Worm (Caenorhabditis elegans) whole organism, L4 larva: ENCODE measurements around the gene W07A12.4.

Source experiments
- D1046.2 ChIP-seq: fragments of 200-800 bp; sonication (Bioruptor generic); IDR thresholded peaks from 2 replicates; pipeline ENCODE4 v1.3.6; 2022; ENCODE audit warnings: missing genetic modification characterization, missing compliant biosample characterization
- F44E2.7 ChIP-seq: fragments of 200-800 bp; sonication (Bioruptor generic); IDR thresholded peaks from 2 replicates; pipeline ENCODE4 v2.1.2; 2022; ENCODE audit warnings: missing genetic modification characterization, missing compliant biosample characterization
- F49E8.2 ChIP-seq: sonication (generic microtip); optimal IDR thresholded peaks from 2 replicates; lab custom pipeline; 2016; ENCODE audit warnings: missing compliant biosample characterization, mild to moderate bottlenecking, missing genetic modification characterization, borderline replicate concordance
- R02D3.7 ChIP-seq: fragments of 150-350 bp; sonication (generic microtip); optimal IDR thresholded peaks from 3 replicates; lab custom pipeline; 2014; ENCODE audit warnings: missing biosample characterization, missing genetic modification characterization
- T26A8.4 ChIP-seq: fragments of 200-800 bp; sonication (Bioruptor generic); IDR thresholded peaks from 2 replicates; pipeline ENCODE4 v1.3.6; 2022; ENCODE audit warnings: missing genetic modification characterization, missing compliant biosample characterization
- Y105C5A.15 ChIP-seq: fragments of 200-800 bp; sonication (Bioruptor generic); IDR thresholded peaks from 2 replicates; pipeline ENCODE4 v1.3.6; 2022; ENCODE audit warnings: missing genetic modification characterization, missing compliant biosample characterization
- Y48G9A.11 ChIP-seq: fragments of 200-800 bp; sonication (Bioruptor generic); IDR thresholded peaks from 2 replicates; pipeline ENCODE4 v1.3.6; 2022; ENCODE audit warnings: missing genetic modification reagents, missing genetic modification characterization, missing compliant biosample characterization
- ZK337.2 ChIP-seq: fragments of 200-800 bp; sonication (Bioruptor generic); IDR thresholded peaks from 2 replicates; pipeline ENCODE4 v1.3.6; 2022; ENCODE audit warnings: missing genetic modification reagents, missing genetic modification characterization, missing compliant biosample characterization
- arid-1 ChIP-seq: fragments of 200-800 bp; sonication (Bioruptor generic); conservative IDR thresholded peaks from 2 replicates; pipeline ENCODE4 v1.3.6; 2022; ENCODE audit warnings: missing genetic modification reagents, missing genetic modification characterization, missing compliant biosample characterization
- ceh-28 ChIP-seq: fragments of 150-350 bp; optimal IDR thresholded peaks from 2 replicates; lab custom pipeline; 2014; ENCODE audit warnings: missing biosample characterization, missing genetic modification reagents, missing genetic modification characterization
- ceh-32 ChIP-seq: sonication (generic microtip); optimal IDR thresholded peaks from 2 replicates; lab custom pipeline; 2016; ENCODE audit warnings: mild to moderate bottlenecking, missing genetic modification characterization, missing compliant biosample characterization; ENCODE audit not compliant: poor library complexity
- ceh-82 ChIP-seq: sonication (generic microtip); optimal IDR thresholded peaks from 2 replicates; lab custom pipeline; 2017; ENCODE audit warnings: missing biosample characterization, missing genetic modification characterization
- ces-1 ChIP-seq: fragments of 150-350 bp; sonication (generic microtip); optimal IDR thresholded peaks from 4 replicates; lab custom pipeline; 2014; ENCODE audit warnings: missing biosample characterization, missing genetic modification reagents, missing genetic modification characterization
- ctbp-1 ChIP-seq: fragments of 200-800 bp; sonication (Bioruptor generic); IDR thresholded peaks from 2 replicates; pipeline ENCODE4 v1.3.6; 2022; ENCODE audit warnings: missing genetic modification reagents, missing genetic modification characterization, missing compliant biosample characterization
- daf-12 ChIP-seq: fragments of 150-350 bp; optimal IDR thresholded peaks from 2 replicates; lab custom pipeline; 2014; ENCODE audit warnings: missing biosample characterization, missing genetic modification reagents, missing genetic modification characterization
- daf-16 ChIP-seq, 3 experiments: sonication (generic microtip); optimal IDR thresholded peaks; 2 replicates each; lab custom pipeline; 2016 to 2017; ENCODE audit warnings: missing genetic modification characterization in 3 of 3, missing genetic modification reagents in 3 of 3, mild to moderate bottlenecking in 2 of 3, missing compliant biosample characterization in 2 of 3, missing biosample characterization in 1 of 3, moderate library complexity in 1 of 3
- daf-19 ChIP-seq: fragments of 200-800 bp; sonication (Bioruptor generic); conservative IDR thresholded peaks from 2 replicates; pipeline ENCODE4 v1.3.6; 2022; ENCODE audit warnings: missing genetic modification characterization, missing compliant biosample characterization
- daf-8 ChIP-seq: fragments of 200-800 bp; sonication (Bioruptor generic); IDR thresholded peaks from 2 replicates; pipeline ENCODE4 v1.3.6; 2022; ENCODE audit warnings: missing genetic modification characterization, missing compliant biosample characterization
- dmd-6 ChIP-seq: fragments of 200-800 bp; sonication (Bioruptor generic); IDR thresholded peaks from 2 replicates; pipeline ENCODE4 v1.3.6; 2022; ENCODE audit warnings: missing genetic modification reagents, missing genetic modification characterization, missing compliant biosample characterization
- dpl-1 ChIP-seq: fragments of 150-350 bp; optimal IDR thresholded peaks from 2 replicates; lab custom pipeline; 2014; ENCODE audit warnings: missing biosample characterization, missing genetic modification reagents, missing genetic modification characterization
- dve-1 ChIP-seq: sonication (generic microtip); optimal IDR thresholded peaks from 2 replicates; lab custom pipeline; 2017; ENCODE audit warnings: antibody characterized with exemption, mild to moderate bottlenecking, missing genetic modification characterization, missing compliant biosample characterization; ENCODE audit not compliant: insufficient read depth
- egl-43 ChIP-seq: fragments of 200-800 bp; sonication (Bioruptor generic); IDR thresholded peaks from 2 replicates; pipeline ENCODE4 v1.3.6; 2022; ENCODE audit warnings: missing genetic modification reagents, missing genetic modification characterization, missing compliant biosample characterization
- fkh-10 ChIP-seq: fragments of 150-350 bp; optimal IDR thresholded peaks from 2 replicates; lab custom pipeline; 2014; ENCODE audit warnings: missing biosample characterization, missing genetic modification reagents, missing genetic modification characterization
- gei-8 ChIP-seq: fragments of 200-800 bp; sonication (Bioruptor generic); optimal IDR thresholded peaks from 2 replicates; lab custom pipeline; 2018; ENCODE audit warnings: mild to moderate bottlenecking, missing genetic modification characterization, missing compliant biosample characterization
- hif-1 ChIP-seq, 2 experiments: sonication (generic microtip); optimal IDR thresholded peaks; 2 replicates each; lab custom pipeline; 2016 to 2017; ENCODE audit warnings: missing compliant biosample characterization in 2 of 2, missing genetic modification characterization in 2 of 2, missing genetic modification reagents in 2 of 2, missing genotype in 2 of 2, mild to moderate bottlenecking in 1 of 2
- hlh-30 ChIP-seq: sonication (generic microtip); optimal IDR thresholded peaks from 2 replicates; lab custom pipeline; 2017; ENCODE audit warnings: antibody characterized with exemption, mild to moderate bottlenecking, missing genetic modification characterization, missing compliant biosample characterization; ENCODE audit not compliant: insufficient read depth
- lin-1 ChIP-seq: fragments of 200-800 bp; sonication (Bioruptor generic); IDR thresholded peaks from 2 replicates; pipeline ENCODE4 v1.3.6; 2022; ENCODE audit warnings: missing genetic modification reagents, missing genetic modification characterization, missing compliant biosample characterization
- lin-13 ChIP-seq: fragments of 150-350 bp; optimal IDR thresholded peaks from 2 replicates; lab custom pipeline; 2014; ENCODE audit warnings: missing biosample characterization, missing genetic modification reagents, missing genetic modification characterization
- lin-15B ChIP-seq: fragments of 150-350 bp; sonication (generic microtip); optimal IDR thresholded peaks from 3 replicates; lab custom pipeline; 2014; ENCODE audit warnings: missing biosample characterization, missing genetic modification characterization
- lin-29 ChIP-seq: fragments of 200-800 bp; sonication (Bioruptor generic); IDR thresholded peaks from 2 replicates; pipeline ENCODE4 v1.3.6; 2022; ENCODE audit warnings: missing genetic modification reagents, missing genetic modification characterization, missing compliant biosample characterization
- madf-5 ChIP-seq, 2 experiments: fragments of 200-800 bp; sonication (Bioruptor generic); IDR thresholded peaks; 2 replicates each; pipeline ENCODE4 v1.3.6; 2022; ENCODE audit warnings: missing compliant biosample characterization in 2 of 2, missing genetic modification characterization in 2 of 2
- mdl-1 ChIP-seq, 2 experiments: fragments of 150-350 bp in 1 of 2; sonication (generic microtip) in 1 of 2; optimal IDR thresholded peaks; 2 replicates each; lab custom pipeline; 2014 to 2017; ENCODE audit warnings: missing biosample characterization in 2 of 2, missing genetic modification characterization in 2 of 2
- mes-2 ChIP-seq: sonication (generic microtip); optimal IDR thresholded peaks from 2 replicates; lab custom pipeline; 2016; ENCODE audit warnings: missing genotype, mild to moderate bottlenecking, missing genetic modification characterization, missing compliant biosample characterization; ENCODE audit not compliant: poor library complexity, severe bottlenecking
- nhr-10 ChIP-seq: fragments of 150-350 bp; optimal IDR thresholded peaks from 2 replicates; lab custom pipeline; 2014; ENCODE audit warnings: missing biosample characterization, missing genetic modification characterization
- nhr-102 ChIP-seq: sonication (generic microtip); optimal IDR thresholded peaks from 2 replicates; lab custom pipeline; 2016; ENCODE audit warnings: mild to moderate bottlenecking, missing genetic modification characterization, moderate library complexity, missing compliant biosample characterization
- nhr-25 ChIP-seq: sonication (generic microtip); optimal IDR thresholded peaks from 2 replicates; lab custom pipeline; 2017; ENCODE audit warnings: missing genetic modification characterization, mild to moderate bottlenecking, missing compliant biosample characterization, antibody characterized with exemption, moderate library complexity, borderline replicate concordance; ENCODE audit not compliant: insufficient read depth
- nhr-41 ChIP-seq: fragments of 200-800 bp; sonication (Bioruptor generic); IDR thresholded peaks from 2 replicates; pipeline ENCODE4 v1.3.6; 2022; ENCODE audit warnings: missing genetic modification reagents, missing genetic modification characterization, missing compliant biosample characterization
- nhr-42 ChIP-seq: fragments of 200-800 bp; sonication (Bioruptor generic); IDR thresholded peaks from 2 replicates; pipeline ENCODE4 v1.3.6; 2022; ENCODE audit warnings: missing genetic modification characterization, missing compliant biosample characterization
- nhr-48 ChIP-seq: sonication (generic microtip); optimal IDR thresholded peaks from 2 replicates; lab custom pipeline; 2016; ENCODE audit warnings: mild to moderate bottlenecking, missing genetic modification characterization, missing compliant biosample characterization
- nhr-6 ChIP-seq: fragments of 150-350 bp; optimal IDR thresholded peaks from 2 replicates; lab custom pipeline; 2014; ENCODE audit warnings: missing biosample characterization, missing genetic modification characterization
- php-3 ChIP-seq: fragments of 200-800 bp; sonication (Bioruptor generic); IDR thresholded peaks from 2 replicates; pipeline ENCODE4 v1.3.6; 2022; ENCODE audit warnings: missing genetic modification reagents, missing genetic modification characterization, missing compliant biosample characterization
- pqm-1 ChIP-seq: sonication (generic microtip); optimal IDR thresholded peaks from 2 replicates; lab custom pipeline; 2017; ENCODE audit warnings: missing biosample characterization, missing genetic modification characterization
- rbr-2 ChIP-seq: sonication (generic microtip); optimal IDR thresholded peaks from 2 replicates; lab custom pipeline; 2016; ENCODE audit warnings: missing genotype, missing genetic modification characterization, missing compliant biosample characterization
- skn-1 ChIP-seq: fragments of 150-350 bp; optimal IDR thresholded peaks from 2 replicates; lab custom pipeline; 2014; ENCODE audit warnings: missing biosample characterization, missing genetic modification characterization
- snpc-1.2 ChIP-seq: fragments of 200-800 bp; sonication (Bioruptor generic); IDR thresholded peaks from 2 replicates; pipeline ENCODE4 v1.3.6; 2022; ENCODE audit warnings: missing genetic modification reagents, missing genetic modification characterization, missing compliant biosample characterization
- snpc-4 ChIP-seq: fragments of 150-350 bp; optimal IDR thresholded peaks from 2 replicates; lab custom pipeline; 2014; ENCODE audit warnings: missing biosample characterization, missing genetic modification characterization
- unc-39 ChIP-seq: sonication (generic microtip); optimal IDR thresholded peaks from 2 replicates; lab custom pipeline; 2017; ENCODE audit warnings: missing biosample characterization, missing genetic modification characterization
- vab-7 ChIP-seq: fragments of 200-800 bp; sonication (Bioruptor generic); IDR thresholded peaks from 2 replicates; pipeline ENCODE4 v1.3.6; 2022; ENCODE audit warnings: missing genetic modification reagents, missing genetic modification characterization, missing compliant biosample characterization
- zfp-3 ChIP-seq: fragments of 200-800 bp; sonication (Bioruptor generic); conservative IDR thresholded peaks from 2 replicates; pipeline ENCODE4 v1.3.6; 2022; ENCODE audit warnings: missing genetic modification reagents, missing genetic modification characterization, missing compliant biosample characterization
- ztf-11 ChIP-seq: fragments of 150-350 bp; optimal IDR thresholded peaks from 2 replicates; lab custom pipeline; 2014; ENCODE audit warnings: missing biosample characterization, missing genetic modification characterization

Gene W07A12.4

DNA sequence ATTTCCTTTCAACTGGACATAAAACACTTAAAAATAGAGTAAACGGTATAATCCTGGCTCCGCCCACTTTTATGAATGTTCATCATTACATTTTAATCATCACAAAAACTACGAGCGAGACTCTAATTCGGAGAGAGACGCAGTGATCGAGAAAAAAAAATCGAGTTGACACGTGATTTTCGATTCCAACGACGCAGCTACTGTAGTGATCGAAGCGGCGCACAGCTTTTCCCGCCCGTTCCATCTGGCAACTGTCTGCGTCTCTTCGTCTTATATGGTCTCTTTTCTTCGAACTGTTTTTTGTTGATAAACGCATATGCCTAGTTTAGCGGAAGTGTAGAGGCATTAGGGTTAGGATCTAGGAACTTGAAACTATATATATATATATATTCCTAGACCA is 32.3 kb upstream of the W07A12.4 start (continued):
- 0 out of 2 replicates have a peak, but pooled peaks have one; percentile 54 for TF ChIP-seq nhr-41 (GFP tag; lab: Robert Waterston, UW)
- TF ChIP-seq F49E8.2 (tag; lab: Kevin White, UChicago), result no peak
- no peak for TF ChIP-seq ceh-32 (tag; lab: Kevin White, UChicago)
- no peak for TF ChIP-seq nhr-6 (tag; lab: Kevin White, UChicago)
- peak; percentile 64 for TF ChIP-seq dve-1 (tag; lab: Kevin White, UChicago)
- TF ChIP-seq nhr-42 (GFP tag; lab: Robert Waterston, UW), result no peak
- peak; percentile 39 for TF ChIP-seq nhr-102 (tag; lab: Kevin White, UChicago)
- TF ChIP-seq daf-12 (tag; lab: Kevin White, UChicago), result no peak
- TF ChIP-seq lin-13, result no peak
- TF ChIP-seq mdl-1 (tag; optimal IDR thresholded peaks at IDR 0.05; lab: Kevin White, UChicago), result peak in 1 of 2 experiments; percentile 77
- 0 out of 2 replicates have a peak, but pooled peaks have one; percentile 13 for TF ChIP-seq vab-7 (GFP tag; lab: Robert Waterston, UW)
- no peak for TF ChIP-seq lin-15B (tag; lab: Kevin White, UChicago)
- TF ChIP-seq ZK337.2, result no peak
- TF ChIP-seq daf-8 (GFP tag; lab: Robert Waterston, UW), result no peak
- no peak for TF ChIP-seq fkh-10 (GFP tag; lab: Kevin White, UChicago)
- TF ChIP-seq T26A8.4, result no peak
- no peak for TF ChIP-seq R02D3.7
- no peak for TF ChIP-seq unc-39 (tag; lab: Kevin White, UChicago)
- TF ChIP-seq Y48G9A.11 (GFP tag; lab: Robert Waterston, UW), result no peak
- peak in 1 of 2 experiments; percentile 9 for TF ChIP-seq daf-16 (GFP tag; optimal IDR thresholded peaks at IDR 0.05; lab: Kevin White, UChicago)
- TF ChIP-seq daf-16 (tag; optimal IDR thresholded peaks at IDR 0.05; lab: Kevin White, UChicago), result peak; percentile 2
- no peak for TF ChIP-seq skn-1 (tag; lab: Kevin White, UChicago)
- no peak for TF ChIP-seq gei-8 (GFP tag; lab: Kevin White, UChicago)
- peak; percentile 25 for TF ChIP-seq mes-2
- TF ChIP-seq ceh-82 (tag; lab: Kevin White, UChicago), result no peak
- TF ChIP-seq php-3, result no peak
- peak; percentile 44 for TF ChIP-seq dpl-1
- TF ChIP-seq hif-1 (tag; optimal IDR thresholded peaks at IDR 0.05; lab: Kevin White, UChicago), result peak in 1 of 2 experiments; percentile 41
- no peak for TF ChIP-seq daf-19
- TF ChIP-seq nhr-48, result peak; percentile 73
- TF ChIP-seq snpc-4 (tag; lab: Kevin White, UChicago), result no peak
- TF ChIP-seq madf-5 (GFP tag; IDR thresholded peaks at IDR 0.05; lab: Robert Waterston, UW), result no peak
- no peak for TF ChIP-seq egl-43 (GFP tag; lab: Robert Waterston, UW)
- TF ChIP-seq ctbp-1 (GFP tag; lab: Robert Waterston, UW), result no peak
- TF ChIP-seq lin-29, result peak; percentile 59; the same call in 1 of the 2 replicates
- TF ChIP-seq nhr-10 (tag; lab: Kevin White, UChicago), result no peak
- no peak for TF ChIP-seq ztf-11 (tag; lab: Kevin White, UChicago)
- TF ChIP-seq arid-1 (GFP tag; lab: Robert Waterston, UW), result no peak
- no peak for TF ChIP-seq snpc-1.2 (GFP tag; lab: Robert Waterston, UW)
- TF ChIP-seq Y105C5A.15 (GFP tag; lab: Robert Waterston, UW), result no peak
- no peak for TF ChIP-seq F44E2.7
- no peak for TF ChIP-seq nhr-25 (tag; lab: Kevin White, UChicago)
- TF ChIP-seq ces-1 (GFP tag; lab: Kevin White, UChicago), result no peak
- peak; percentile 85 for TF ChIP-seq dmd-6 (GFP tag; lab: Robert Waterston, UW)
- TF ChIP-seq lin-1, result no peak
- no peak for TF ChIP-seq ceh-28 (tag; lab: Kevin White, UChicago)
- TF ChIP-seq D1046.2 (GFP tag; lab: Robert Waterston, UW), result no peak
- TF ChIP-seq pqm-1 (tag; lab: Kevin White, UChicago), result peak; percentile 26
- TF ChIP-seq zfp-3 (GFP tag; lab: Robert Waterston, UW), result no peak
- TF ChIP-seq hlh-30 (tag; lab: Kevin White, UChicago), result peak; percentile 78
- TF ChIP-seq rbr-2, result no peak
